Fruit fly (Drosophila melanogaster): ENCODE results near the gene RpL26.

DNA sequence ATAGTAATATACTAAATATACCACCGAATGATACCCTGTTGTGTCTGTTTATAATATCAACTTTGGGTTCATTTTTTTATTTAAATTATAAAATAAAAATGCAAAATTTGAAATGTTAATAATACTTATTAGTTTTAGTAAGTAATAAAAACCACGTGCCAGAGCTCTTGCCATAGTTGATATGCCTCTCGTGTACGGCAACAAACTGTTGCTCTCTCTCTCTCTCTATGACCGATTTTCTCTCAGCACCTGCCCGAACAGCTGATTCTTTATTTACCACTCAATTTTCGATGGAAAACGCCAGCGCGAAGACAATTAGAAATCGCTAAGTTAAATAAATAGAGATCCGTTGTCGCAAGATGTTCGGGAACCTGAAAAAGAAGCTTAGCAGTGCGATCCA lies 31.2 kb upstream of the RpL26 start, which contains the start of gene Dysb:
- TF ChIP-seq CG1621 (tag; optimal IDR thresholded peaks at IDR 0.05), result no peak
- peak; percentile 75 for TF ChIP-seq Eip75B (GFP tag; optimal IDR thresholded peaks at IDR 0.05)
- TF ChIP-seq Hr39 (GFP tag; optimal IDR thresholded peaks at IDR 0.05), result peak; percentile 68
- TF ChIP-seq net (GFP tag; optimal IDR thresholded peaks at IDR 0.05), result no peak
- TF ChIP-seq lz (GFP tag; optimal IDR thresholded peaks at IDR 0.05), result peak; percentile 73
- peak; percentile 6 for TF ChIP-seq CG11762 (GFP tag; optimal IDR thresholded peaks at IDR 0.05; ENCODE audit: insufficient read depth)
- TF ChIP-seq fd85E (GFP tag; optimal IDR thresholded peaks at IDR 0.05), result peak; percentile 43
- TF ChIP-seq Blimp-1 (GFP tag; optimal IDR thresholded peaks at IDR 0.05), result peak; percentile 46
- TF ChIP-seq acj6 (GFP tag; optimal IDR thresholded peaks at IDR 0.05), result peak; percentile 83
- TF ChIP-seq CG6854 (GFP tag; optimal IDR thresholded peaks at IDR 0.05), result peak; percentile 71
- TF ChIP-seq Sox102F (GFP tag; optimal IDR thresholded peaks at IDR 0.05), result peak; percentile 84
- TF ChIP-seq CG8319 (GFP tag; optimal IDR thresholded peaks at IDR 0.05), result peak; percentile 50

Data from whole organism, prepupa.